Fruit fly (Drosophila melanogaster) whole organism, prepupa: Measurements from ENCODE around the gene CG42673.

Source experiments
- Blimp-1 ChIP-seq: fragments of 200-800 bp; sonication (Bioruptor generic); optimal IDR thresholded peaks from 3 replicates; lab custom pipeline; 2017; ENCODE audit warnings: missing biosample characterization, missing genetic modification characterization, mild to moderate bottlenecking, moderate library complexity, missing genetic modification reagents
- CG11902 ChIP-seq: fragments of 200-800 bp; sonication (Bioruptor generic); optimal IDR thresholded peaks from 3 replicates; lab custom pipeline; 2016; ENCODE audit warnings: missing biosample characterization, missing genetic modification characterization
- CG15336 ChIP-seq: fragments of 200-800 bp; sonication (Bioruptor generic); IDR thresholded peaks from 2 replicates; pipeline ENCODE4 v1.3.6; 2022; ENCODE audit warnings: missing biosample characterization, missing genetic modification characterization
- CG1621 ChIP-seq: fragments of 200-800 bp; sonication (Bioruptor generic); optimal IDR thresholded peaks from 3 replicates; lab custom pipeline; 2018; ENCODE audit warnings: missing biosample characterization, mild to moderate bottlenecking, missing genetic modification characterization
- CG16779 ChIP-seq: fragments of 200-800 bp; sonication (Bioruptor generic); optimal IDR thresholded peaks from 3 replicates; lab custom pipeline; 2017; ENCODE audit warnings: missing biosample characterization, mild to moderate bottlenecking, missing genetic modification characterization
- CG31627 ChIP-seq: fragments of 200-800 bp; sonication (Bioruptor generic); optimal IDR thresholded peaks from 3 replicates; lab custom pipeline; 2016; ENCODE audit warnings: missing biosample characterization, missing genetic modification characterization
- CG34406 ChIP-seq: fragments of 200-800 bp; sonication (Bioruptor generic); optimal IDR thresholded peaks from 3 replicates; lab custom pipeline; 2016; ENCODE audit warnings: missing biosample characterization, missing genetic modification characterization
- CG3919 ChIP-seq: fragments of 200-800 bp; sonication (Bioruptor generic); optimal IDR thresholded peaks from 3 replicates; lab custom pipeline; 2016; ENCODE audit warnings: missing biosample characterization, missing genetic modification characterization
- CG4318 ChIP-seq: fragments of 200-800 bp; sonication (Bioruptor generic); optimal IDR thresholded peaks from 3 replicates; lab custom pipeline; 2017; ENCODE audit warnings: missing biosample characterization, mild to moderate bottlenecking, missing genetic modification characterization
- CG6163 ChIP-seq: fragments of 200-800 bp; sonication (Bioruptor generic); IDR thresholded peaks from 3 replicates; pipeline ENCODE4 v1.3.6; 2022; ENCODE audit warnings: missing biosample characterization, missing genetic modification characterization
- CG6792 ChIP-seq: fragments of 200-800 bp; sonication (Bioruptor generic); optimal IDR thresholded peaks from 3 replicates; lab custom pipeline; 2016; ENCODE audit warnings: missing biosample characterization, missing genetic modification characterization
- CG6808 ChIP-seq: fragments of 200-800 bp; sonication (Bioruptor generic); optimal IDR thresholded peaks from 3 replicates; lab custom pipeline; 2017; ENCODE audit warnings: missing biosample characterization, missing genetic modification characterization, mild to moderate bottlenecking, moderate library complexity, missing genetic modification reagents
- CG6854 ChIP-seq: fragments of 200-800 bp; sonication (Bioruptor generic); optimal IDR thresholded peaks from 2 replicates; lab custom pipeline; 2017; ENCODE audit warnings: missing biosample characterization, mild to moderate bottlenecking, missing genetic modification characterization
- CG8119 ChIP-seq: fragments of 200-800 bp; sonication (Bioruptor generic); IDR thresholded peaks from 3 replicates; pipeline ENCODE4 v1.3.6; 2022; ENCODE audit warnings: missing biosample characterization, missing genetic modification characterization
- CG9139 ChIP-seq: fragments of 200-800 bp; sonication (Bioruptor generic); optimal IDR thresholded peaks from 3 replicates; lab custom pipeline; 2017; ENCODE audit warnings: missing biosample characterization, mild to moderate bottlenecking, missing genetic modification characterization
- Eip75B ChIP-seq: fragments of 200-800 bp; sonication (Bioruptor generic); optimal IDR thresholded peaks from 3 replicates; lab custom pipeline; 2016; ENCODE audit warnings: missing biosample characterization, missing genetic modification characterization
- Eip78C ChIP-seq: fragments of 200-800 bp; sonication (Bioruptor generic); peaks from one replicate; lab custom pipeline; 2016; ENCODE audit warnings: missing biosample characterization, missing genetic modification characterization
- Ets96B ChIP-seq: fragments of 200-800 bp; optimal IDR thresholded peaks from 2 replicates; lab custom pipeline; 2019; ENCODE audit warnings: missing biosample characterization, mild to moderate bottlenecking, missing genetic modification characterization, moderate library complexity
- Smox ChIP-seq: fragments of 200-800 bp; sonication (Bioruptor generic); optimal IDR thresholded peaks from 3 replicates; lab custom pipeline; 2016; ENCODE audit warnings: missing biosample characterization, missing genetic modification characterization
- Sox14 ChIP-seq: fragments of 200-800 bp; sonication (Bioruptor generic); optimal IDR thresholded peaks from 3 replicates; lab custom pipeline; 2016; ENCODE audit warnings: missing biosample characterization, missing genetic modification characterization
- Sox15 ChIP-seq: fragments of 200-800 bp; sonication (Bioruptor generic); optimal IDR thresholded peaks from 3 replicates; lab custom pipeline; 2016; ENCODE audit warnings: missing biosample characterization, missing genetic modification characterization
- acj6 ChIP-seq: fragments of 200-800 bp; sonication (Bioruptor generic); optimal IDR thresholded peaks from 3 replicates; lab custom pipeline; 2016; ENCODE audit warnings: missing biosample characterization, missing genetic modification characterization
- cyc ChIP-seq: fragments of 200-800 bp; sonication (Bioruptor generic); optimal IDR thresholded peaks from 3 replicates; lab custom pipeline; 2016; ENCODE audit warnings: missing biosample characterization, missing genetic modification characterization
- dsx ChIP-seq: fragments of 200-800 bp; optimal IDR thresholded peaks from 3 replicates; lab custom pipeline; 2019; ENCODE audit warnings: missing biosample characterization, mild to moderate bottlenecking, missing genetic modification characterization, moderate library complexity; ENCODE audit not compliant: poor library complexity, severe bottlenecking
- eg ChIP-seq: fragments of 200-800 bp; sonication (Bioruptor generic); IDR thresholded peaks from 3 replicates; pipeline ENCODE4 v1.3.6; 2022; ENCODE audit warnings: missing biosample characterization, missing genetic modification characterization
- esn ChIP-seq: fragments of 200-800 bp; sonication (Bioruptor generic); optimal IDR thresholded peaks from 2 replicates; lab custom pipeline; 2016; ENCODE audit warnings: missing biosample characterization, mild to moderate bottlenecking, missing genetic modification characterization, moderate library complexity
- fd85E ChIP-seq: fragments of 200-800 bp; sonication (Bioruptor generic); optimal IDR thresholded peaks from 3 replicates; lab custom pipeline; 2016; ENCODE audit warnings: missing biosample characterization, missing genetic modification characterization
- fkh ChIP-seq: fragments of 200-800 bp; sonication (Bioruptor generic); optimal IDR thresholded peaks from 3 replicates; lab custom pipeline; 2017; ENCODE audit warnings: missing biosample characterization, mild to moderate bottlenecking, missing genetic modification characterization, moderate library complexity
- lz ChIP-seq: fragments of 200-800 bp; sonication (Bioruptor generic); optimal IDR thresholded peaks from 3 replicates; lab custom pipeline; 2016; ENCODE audit warnings: missing biosample characterization, missing genetic modification characterization
- net ChIP-seq: fragments of 200-800 bp; sonication (Bioruptor generic); optimal IDR thresholded peaks from 3 replicates; lab custom pipeline; 2016; ENCODE audit warnings: missing biosample characterization, missing genetic modification characterization
- spab ChIP-seq: fragments of 200-800 bp; sonication (Bioruptor generic); optimal IDR thresholded peaks from 2 replicates; lab custom pipeline; 2017; ENCODE audit warnings: missing biosample characterization, mild to moderate bottlenecking, missing genetic modification characterization, missing genetic modification reagents
- ss ChIP-seq, 2 experiments: fragments of 200-800 bp; sonication (Bioruptor generic); optimal IDR thresholded peaks; 2 replicates in 1 of 2; 3 replicates in 1 of 2; lab custom pipeline; 2017 to 2018; ENCODE audit warnings: mild to moderate bottlenecking in 2 of 2, missing biosample characterization in 2 of 2, missing genetic modification characterization in 2 of 2, moderate library complexity in 1 of 2
- svp ChIP-seq: fragments of 200-800 bp; sonication (Bioruptor generic); peaks from one replicate; lab custom pipeline; 2016; ENCODE audit warnings: missing biosample characterization, missing genetic modification characterization
- vri ChIP-seq: fragments of 200-800 bp; sonication (Bioruptor generic); optimal IDR thresholded peaks from 3 replicates; lab custom pipeline; 2016; ENCODE audit warnings: missing biosample characterization, mild to moderate bottlenecking, missing genetic modification characterization

The CG42673 gene

DNA sequence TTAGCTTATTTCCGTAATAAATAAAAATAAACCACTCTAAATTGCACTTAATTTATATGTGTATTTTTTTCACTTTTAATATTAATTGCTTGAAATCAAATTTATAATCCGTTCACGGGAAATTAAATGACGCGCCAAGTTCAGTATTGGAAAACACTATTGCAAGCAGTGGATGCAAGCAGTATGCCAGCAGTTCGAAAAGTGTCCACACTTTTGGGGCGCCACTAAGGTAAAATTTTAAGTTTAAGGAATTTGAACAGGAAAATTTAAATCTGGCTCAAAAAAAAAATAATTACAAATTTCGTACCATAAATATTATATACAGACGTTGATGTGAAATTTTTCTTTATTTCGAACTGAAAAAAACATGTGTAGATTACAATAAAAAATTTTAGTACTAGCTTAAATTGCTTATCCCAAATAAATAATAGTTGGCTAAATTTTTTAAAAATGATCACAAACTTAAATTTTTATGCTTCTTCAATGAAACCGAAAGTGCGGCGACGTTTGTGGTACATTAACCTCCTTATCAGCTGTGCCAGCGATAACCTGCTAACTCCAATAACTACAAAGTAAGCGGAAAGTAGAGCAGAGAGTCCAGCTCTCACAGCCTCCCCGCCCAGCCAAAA lies 67.1 kb downstream of the CG42673 start:
- no peak for TF ChIP-seq Sox14 (GFP tag; lab: Kevin White, UChicago)
- peak; percentile 20 for TF ChIP-seq CG11902 (GFP tag; lab: Kevin White, UChicago)
- TF ChIP-seq fkh (GFP tag; lab: Kevin White, UChicago) = no peak
- peak; percentile 64 for TF ChIP-seq cyc (GFP tag; lab: Kevin White, UChicago)
- peak; percentile 27 for TF ChIP-seq lz (GFP tag; lab: Kevin White, UChicago)
- TF ChIP-seq Smox (GFP tag; lab: Kevin White, UChicago) = no peak
- no peak for TF ChIP-seq CG34406
- TF ChIP-seq Blimp-1 (GFP tag; lab: Kevin White, UChicago) = peak; percentile 75
- peak; percentile 19 for TF ChIP-seq CG3919 (GFP tag; lab: Kevin White, UChicago)
- TF ChIP-seq Sox15 = no peak

DNA sequence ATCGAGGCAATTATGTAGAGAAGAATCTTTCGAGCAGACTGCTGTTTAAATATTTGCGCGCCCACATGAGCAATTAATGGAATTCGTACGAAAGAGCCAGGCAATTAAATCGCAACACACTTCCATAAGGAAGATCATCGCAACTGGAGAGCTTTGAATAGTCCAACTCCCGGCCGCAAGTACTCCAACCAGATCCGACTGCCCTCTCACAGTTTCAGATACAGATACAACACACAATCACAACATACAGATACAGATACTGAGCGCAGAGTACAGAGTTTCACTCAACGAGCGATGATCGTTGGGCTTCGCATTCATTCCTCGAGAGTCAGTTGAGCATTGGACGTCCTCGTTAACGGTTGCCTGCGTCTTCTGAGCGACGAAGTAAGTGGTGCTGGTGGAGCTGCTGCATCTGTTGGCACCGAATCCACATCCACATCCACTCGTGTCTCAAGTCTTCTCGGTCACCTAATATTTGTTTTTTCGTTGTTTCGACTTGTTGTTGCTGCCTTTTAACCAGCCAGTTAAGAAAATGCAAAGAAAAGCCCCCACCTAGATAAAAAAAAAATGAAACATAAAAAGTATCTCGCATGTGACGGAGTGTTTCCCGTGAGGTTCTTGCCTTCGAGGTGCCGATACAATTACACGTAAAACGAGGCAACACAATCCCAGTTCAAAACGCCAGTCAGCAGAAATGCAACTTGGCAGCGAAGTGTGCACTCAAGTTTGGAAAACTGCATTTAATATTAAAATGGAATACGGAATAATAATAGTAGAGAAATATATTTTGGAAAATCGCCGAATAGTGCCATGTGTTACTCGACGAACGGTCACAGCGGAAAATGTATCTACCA lies 67.8 kb downstream of the CG42673 start, which contains the start of gene LanB2:
Gene LanB2 (plus strand): TSS at position 326 of the 854 bp plus-strand sequence.
- TF ChIP-seq fkh (GFP tag; lab: Kevin White, UChicago) (peak; percentile 80), Eip75B (GFP tag; lab: Kevin White, UChicago) (no peak), esn (GFP tag; lab: Kevin White, UChicago) (peak; percentile 8), Blimp-1 (GFP tag; lab: Kevin White, UChicago) (peak; percentile 52), net (GFP tag; lab: Kevin White, UChicago) (peak; percentile 12), Smox (GFP tag; lab: Kevin White, UChicago) (no peak), spab (GFP tag; lab: Kevin White, UChicago) (no peak), Ets96B (tag; lab: Kevin White, UChicago) (peak; percentile 10), CG34406 (peak; percentile 6), vri (GFP tag; lab: Kevin White, UChicago) (peak; percentile 15), CG6808 (GFP tag; lab: Kevin White, UChicago) (peak; percentile 24), CG6854 (GFP tag; lab: Kevin White, UChicago) (no peak), CG4318 (GFP tag; lab: Kevin White, UChicago) (no peak), CG31627 (GFP tag; lab: Kevin White, UChicago) (no peak), Eip78C (GFP tag; lab: Kevin White, UChicago) (peak; percentile 67), ss (GFP tag; optimal IDR thresholded peaks at IDR 0.05; lab: Kevin White, UChicago) (peak; percentile 12 to 53), CG16779 (tag; lab: Kevin White, UChicago) (peak; percentile 30), CG6163 (peak; percentile 56; the same call in 2 of the 3 replicates), acj6 (no peak), fd85E (GFP tag; lab: Kevin White, UChicago) (peak; percentile 25), CG9139 (GFP tag; lab: Kevin White, UChicago) (peak; percentile 27), svp (GFP tag; lab: Kevin White, UChicago) (peak; percentile 82), dsx (GFP tag; lab: Kevin White, UChicago) (peak; percentile 97), CG6792 (GFP tag; lab: Kevin White, UChicago) (peak; percentile 12), CG1621 (tag; lab: Kevin White, UChicago) (peak; percentile 39), eg (GFP tag; lab: Robert Waterston, UW) (peak; percentile 51; the same call in 1 of the 3 replicates), CG15336 (GFP tag; lab: Robert Waterston, UW) (peak; percentile 30; the same call in 1 of the 2 replicates), CG8119 (GFP tag; lab: Robert Waterston, UW) (peak; percentile 59; the same call in 2 of the 3 replicates)
- TF ChIP-seq, all 60 proteins: peak for 21
